Worm (Caenorhabditis elegans) whole organism, L3 larva: ENCODE results near the gene W02G9.4.

ENCODE experiments used
- R02D3.7 ChIP-seq: fragments of 150-350 bp; optimal IDR thresholded peaks from 2 replicates; lab custom pipeline; 2014; ENCODE audit warnings: missing biosample characterization, missing genetic modification characterization
- ZK546.5 ChIP-seq: sonication (generic microtip); optimal IDR thresholded peaks from 2 replicates; lab custom pipeline; 2017; ENCODE audit warnings: missing biosample characterization, missing genetic modification characterization
- aly-2 ChIP-seq: fragments of 150-350 bp; optimal IDR thresholded peaks from 2 replicates; lab custom pipeline; 2014; ENCODE audit warnings: missing biosample characterization, missing genetic modification characterization
- ama-1 ChIP-seq: fragments of 150-350 bp; optimal IDR thresholded peaks from 2 replicates; lab custom pipeline; 2018
- ceh-28 ChIP-seq: fragments of 150-350 bp; optimal IDR thresholded peaks from 2 replicates; lab custom pipeline; 2014; ENCODE audit warnings: missing biosample characterization, missing genetic modification reagents, missing genetic modification characterization
- ceh-82 ChIP-seq: fragments of 150-350 bp; optimal IDR thresholded peaks from 2 replicates; lab custom pipeline; 2014; ENCODE audit warnings: missing biosample characterization, missing genetic modification characterization
- egl-27 ChIP-seq: sonication (generic microtip); optimal IDR thresholded peaks from 4 replicates; lab custom pipeline; 2017; ENCODE audit warnings: missing biosample characterization, missing genetic modification reagents, missing genetic modification characterization
- egl-5 ChIP-seq: fragments of 150-350 bp; optimal IDR thresholded peaks from 2 replicates; lab custom pipeline; 2017; ENCODE audit warnings: missing biosample characterization, missing genetic modification reagents, missing genetic modification characterization, inconsistent platforms
- elt-2 ChIP-seq: sonication (generic microtip); optimal IDR thresholded peaks from 2 replicates; lab custom pipeline; 2016; ENCODE audit warnings: missing genetic modification reagents, mild to moderate bottlenecking, missing genetic modification characterization, missing compliant biosample characterization
- elt-3 ChIP-seq, 3 experiments: fragments of 150-350 bp in 1 of 3; sonication (generic microtip) in 2 of 3; optimal IDR thresholded peaks; 2 replicates in 2 of 3; 4 replicates in 1 of 3; lab custom pipeline; 2014 to 2017; ENCODE audit warnings: missing biosample characterization in 3 of 3, missing genetic modification characterization in 3 of 3
- eor-1 ChIP-seq, 2 experiments: fragments of 150-350 bp; optimal IDR thresholded peaks; 2 replicates each; lab custom pipeline; 2014 to 2018; ENCODE audit warnings: missing biosample characterization in 2 of 2, missing genetic modification characterization in 2 of 2
- fkh-10 ChIP-seq: sonication (generic microtip); optimal IDR thresholded peaks from 2 replicates; lab custom pipeline; 2017; ENCODE audit warnings: missing biosample characterization, missing genetic modification reagents, missing genetic modification characterization
- fkh-2 ChIP-seq: fragments of 150-350 bp; optimal IDR thresholded peaks from 2 replicates; lab custom pipeline; 2014; ENCODE audit warnings: missing biosample characterization, missing genetic modification reagents, missing genetic modification characterization
- fos-1 ChIP-seq: fragments of 150-350 bp; optimal IDR thresholded peaks from 2 replicates; lab custom pipeline; 2014; ENCODE audit warnings: missing biosample characterization, missing genetic modification characterization
- hmg-11 ChIP-seq: sonication (generic microtip); optimal IDR thresholded peaks from 2 replicates; lab custom pipeline; 2016; ENCODE audit warnings: missing genetic modification characterization, missing compliant biosample characterization
- jun-1 ChIP-seq: fragments of 150-350 bp; optimal IDR thresholded peaks from 2 replicates; lab custom pipeline; 2014; ENCODE audit warnings: missing biosample characterization, missing genetic modification reagents, missing genetic modification characterization
- lin-15B ChIP-seq: fragments of 150-350 bp; optimal IDR thresholded peaks from 2 replicates; lab custom pipeline; 2014; ENCODE audit warnings: missing biosample characterization, missing genetic modification characterization
- lin-39 ChIP-seq: fragments of 150-350 bp; optimal IDR thresholded peaks from 2 replicates; lab custom pipeline; 2018; ENCODE audit warnings: missing biosample characterization, missing genetic modification reagents, missing genetic modification characterization
- mdl-1 ChIP-seq: fragments of 150-350 bp; optimal IDR thresholded peaks from 2 replicates; lab custom pipeline; 2014; ENCODE audit warnings: missing biosample characterization, missing genetic modification characterization
- mml-1 ChIP-seq: fragments of 150-350 bp; sonication (generic microtip); optimal IDR thresholded peaks from 3 replicates; lab custom pipeline; 2014; ENCODE audit warnings: missing biosample characterization, missing genetic modification characterization
- nfya-1 ChIP-seq: sonication (generic microtip); optimal IDR thresholded peaks from 2 replicates; lab custom pipeline; 2017; ENCODE audit warnings: missing genetic modification characterization, mild to moderate bottlenecking, missing compliant biosample characterization, antibody characterized with exemption, moderate library complexity; ENCODE audit not compliant: insufficient read depth
- nhr-12 ChIP-seq: fragments of 150-350 bp; optimal IDR thresholded peaks from 2 replicates; lab custom pipeline; 2014; ENCODE audit warnings: missing biosample characterization, missing genetic modification characterization
- nhr-23 ChIP-seq: fragments of 150-350 bp; optimal IDR thresholded peaks from 2 replicates; lab custom pipeline; 2014; ENCODE audit warnings: missing biosample characterization, missing genetic modification reagents, missing genetic modification characterization
- nhr-237 ChIP-seq: fragments of 150-350 bp; optimal IDR thresholded peaks from 2 replicates; lab custom pipeline; 2014; ENCODE audit warnings: missing biosample characterization, missing genetic modification characterization
- nhr-25 ChIP-seq: sonication (generic microtip); optimal IDR thresholded peaks from 2 replicates; lab custom pipeline; 2017; ENCODE audit warnings: missing biosample characterization, missing genetic modification characterization
- nhr-43 ChIP-seq: sonication (generic microtip); optimal IDR thresholded peaks from 2 replicates; lab custom pipeline; 2016; ENCODE audit warnings: mild to moderate bottlenecking, missing genetic modification characterization, missing compliant biosample characterization; ENCODE audit not compliant: poor library complexity, severe bottlenecking
- nhr-77 ChIP-seq: fragments of 150-350 bp; optimal IDR thresholded peaks from 2 replicates; lab custom pipeline; 2014; ENCODE audit warnings: missing biosample characterization, missing genetic modification characterization
- pha-4 ChIP-seq: fragments of 150-350 bp; optimal IDR thresholded peaks from 2 replicates; lab custom pipeline; 2014; ENCODE audit warnings: missing biosample characterization, missing genetic modification reagents, missing genetic modification characterization
- pqm-1 ChIP-seq: fragments of 150-350 bp; optimal IDR thresholded peaks from 2 replicates; lab custom pipeline; 2017; ENCODE audit warnings: missing biosample characterization, missing genetic modification characterization, inconsistent platforms
- skn-1 ChIP-seq: fragments of 150-350 bp; optimal IDR thresholded peaks from 2 replicates; lab custom pipeline; 2014; ENCODE audit warnings: missing biosample characterization, missing genetic modification characterization
- snpc-4 ChIP-seq: fragments of 150-350 bp; optimal IDR thresholded peaks from 2 replicates; lab custom pipeline; 2014; ENCODE audit warnings: missing biosample characterization, missing genetic modification characterization
- tbx-2 ChIP-seq: sonication (generic microtip); optimal IDR thresholded peaks from 2 replicates; lab custom pipeline; 2016; ENCODE audit warnings: mild to moderate bottlenecking, missing genetic modification characterization, missing compliant biosample characterization
- unc-39 ChIP-seq: sonication (generic microtip); optimal IDR thresholded peaks from 4 replicates; lab custom pipeline; 2017; ENCODE audit warnings: missing biosample characterization, missing genetic modification characterization
- unc-62 ChIP-seq: fragments of 150-350 bp; sonication (generic microtip); optimal IDR thresholded peaks from 4 replicates; lab custom pipeline; 2014; ENCODE audit warnings: missing biosample characterization, missing genetic modification reagents, missing genetic modification characterization
- ztf-11 ChIP-seq: fragments of 150-350 bp; optimal IDR thresholded peaks from 2 replicates; lab custom pipeline; 2014; ENCODE audit warnings: missing biosample characterization, missing genetic modification characterization
- ztf-4 ChIP-seq: fragments of 150-350 bp; optimal IDR thresholded peaks from 2 replicates; lab custom pipeline; 2014; ENCODE audit warnings: missing biosample characterization, missing genetic modification characterization

The W02G9.4 gene

ce11 chrV:2638545-2638944 is 28.2 kb upstream of the W02G9.4 start, which contains the start of gene W02H5.19 (continued):
- TF ChIP-seq egl-5 (no peak), ceh-82 (tag; lab: Kevin White, UChicago) (no peak), lin-39 (peak; percentile 57), pha-4 (tag; lab: Kevin White, UChicago) (peak; percentile 69), ztf-4 (tag; lab: Kevin White, UChicago) (no peak), nhr-12 (no peak), fkh-2 (tag; lab: Kevin White, UChicago) (no peak), nhr-237 (tag; lab: Kevin White, UChicago) (no peak), fkh-10 (no peak), ama-1 (lab: Kevin White, UChicago) (no peak)
- TF ChIP-seq, all 47 proteins: peak for 15

DNA sequence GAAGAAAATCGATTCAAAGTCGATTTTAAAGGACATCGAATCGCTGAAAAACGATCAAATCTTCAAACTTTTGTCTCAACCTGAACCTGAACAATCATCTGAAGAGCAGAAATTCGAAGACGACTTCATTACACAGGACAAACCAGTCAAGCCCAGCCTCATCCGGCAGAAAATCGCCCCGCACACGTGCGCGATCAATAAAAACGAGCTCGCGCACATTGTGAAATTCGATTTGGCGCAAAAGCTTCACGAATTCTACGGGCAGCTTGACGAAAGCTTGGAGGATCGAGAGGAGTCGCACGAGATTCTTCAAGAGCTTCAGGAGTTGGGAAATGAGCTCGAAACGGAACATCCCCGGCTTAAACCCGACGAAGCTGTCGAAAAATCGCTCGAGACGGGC is 27.7 kb upstream of the W02G9.4 start, which contains the start of gene W02H5.2:
W02H5.2 (plus strand) TSS at position 301 of the 400 bp plus-strand sequence.
- no peak for TF ChIP-seq R02D3.7 (tag; lab: Kevin White, UChicago)
- no peak for TF ChIP-seq egl-5
- no peak for TF ChIP-seq nhr-23 (tag; lab: Kevin White, UChicago)
- TF ChIP-seq snpc-4: no peak
- TF ChIP-seq aly-2: no peak
- no peak for TF ChIP-seq unc-39 (tag; lab: Kevin White, UChicago)
- TF ChIP-seq, all 47 proteins: peak for 0

DNA sequence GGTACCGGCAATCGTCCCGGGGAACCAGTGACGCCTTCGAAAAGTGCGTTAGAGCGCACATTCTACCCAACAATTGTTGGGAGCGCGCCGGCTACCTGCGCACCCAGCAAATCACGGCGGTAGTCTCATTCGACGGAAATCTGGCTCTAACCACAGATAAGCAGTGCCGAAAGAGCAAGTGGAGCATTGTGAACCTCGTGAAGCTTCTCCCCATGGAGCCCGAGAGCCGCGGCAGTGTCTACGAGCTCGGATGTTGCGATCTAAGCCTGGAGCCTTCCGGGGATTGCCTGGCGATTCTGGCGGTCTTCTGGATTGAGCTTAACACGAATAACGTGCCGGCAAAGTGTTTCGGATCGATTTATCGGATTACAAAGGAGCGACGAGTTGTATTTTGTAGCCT is 27.2 kb upstream of the W02G9.4 start:
- TF ChIP-seq fkh-10 (no peak), egl-27 (tag; lab: Kevin White, UChicago) (no peak), ceh-28 (tag; lab: Kevin White, UChicago) (no peak), nhr-43 (no peak), lin-15B (tag; lab: Kevin White, UChicago) (no peak), mdl-1 (tag; lab: Kevin White, UChicago) (no peak), ztf-11 (tag; lab: Kevin White, UChicago) (no peak), mml-1 (tag; lab: Kevin White, UChicago) (no peak), ZK546.5 (tag; lab: Kevin White, UChicago) (no peak), elt-2 (tag; lab: Kevin White, UChicago) (no peak), nhr-77 (tag; lab: Kevin White, UChicago) (no peak), pqm-1 (no peak), unc-62 (GFP tag; lab: Kevin White, UChicago) (no peak), pha-4 (tag; lab: Kevin White, UChicago) (no peak), jun-1 (tag; lab: Kevin White, UChicago) (no peak), fkh-2 (tag; lab: Kevin White, UChicago) (no peak), nfya-1 (tag; lab: Kevin White, UChicago) (no peak)

DNA sequence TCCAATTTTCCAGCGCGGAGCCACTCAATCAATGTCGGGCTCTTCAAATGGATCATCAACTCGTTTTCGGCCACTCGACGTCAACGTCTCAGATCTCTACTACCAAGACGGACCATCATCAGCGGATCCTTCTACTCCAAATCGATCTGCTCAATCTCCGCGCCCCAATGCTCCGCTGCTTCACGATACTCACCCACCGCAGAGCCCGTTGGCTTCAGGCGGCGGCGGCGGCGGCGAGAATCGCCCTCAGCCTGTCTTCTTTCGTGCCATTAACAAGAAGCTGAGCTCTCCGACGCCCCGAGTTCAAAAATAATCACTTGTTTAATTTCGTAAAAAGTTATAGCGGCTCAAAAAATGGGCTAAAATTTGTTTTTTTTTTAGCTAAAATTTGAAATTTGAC is 20.6 kb upstream of the W02G9.4 start:
- TF ChIP-seq eor-1 (tag; optimal IDR thresholded peaks at IDR 0.05; lab: Kevin White, UChicago) (no peak), nhr-77 (tag; lab: Kevin White, UChicago) (no peak), elt-3 (tag; optimal IDR thresholded peaks at IDR 0.05; lab: Kevin White, UChicago) (no peak), nhr-25 (tag; lab: Kevin White, UChicago) (no peak), fos-1 (tag; lab: Kevin White, UChicago) (no peak), fkh-10 (no peak), ZK546.5 (tag; lab: Kevin White, UChicago) (no peak), ceh-82 (tag; lab: Kevin White, UChicago) (no peak), hmg-11 (tag; lab: Kevin White, UChicago) (no peak)

DNA sequence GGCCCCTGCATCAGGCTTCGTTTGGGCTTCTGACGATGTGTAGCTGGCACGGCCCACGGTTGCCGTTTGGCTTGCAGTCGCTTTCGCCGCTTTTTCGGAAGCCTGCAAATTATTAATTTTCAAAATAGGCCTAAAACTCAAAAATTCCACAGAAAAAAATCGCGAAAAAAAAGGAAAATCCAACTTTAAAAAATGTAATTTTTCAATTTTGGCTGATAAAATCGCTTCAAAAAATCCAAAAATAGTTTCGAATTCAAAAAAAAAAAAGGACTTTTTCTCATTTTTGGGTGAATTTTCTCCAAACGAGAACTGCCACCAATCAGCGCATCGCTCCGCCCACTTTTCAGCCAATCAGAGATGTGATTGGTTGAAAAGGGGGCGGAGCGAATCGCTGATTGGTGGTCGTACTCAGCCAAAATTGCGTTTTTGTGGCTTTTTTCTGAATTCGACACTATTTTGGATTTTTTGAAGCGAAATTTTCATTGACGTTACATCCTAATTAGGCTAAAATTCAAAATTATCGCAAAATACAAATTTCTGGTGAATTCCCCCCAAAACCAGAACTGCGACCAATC is 19.4 kb upstream of the W02G9.4 start:
- TF ChIP-seq tbx-2: no peak
- TF ChIP-seq skn-1 (tag; lab: Kevin White, UChicago): no peak
- TF ChIP-seq nfya-1 (tag; lab: Kevin White, UChicago): peak; percentile 86
